Fruit fly (Drosophila melanogaster) whole organism, embryonic: Measurements from ENCODE around the gene CG18810.

Experiments
- Atf3 ChIP-seq: fragments of 200-800 bp; sonication (Bioruptor generic); optimal IDR thresholded peaks from 3 replicates; lab custom pipeline; 2016; ENCODE audit warnings: missing biosample characterization, missing genetic modification characterization
- CG11560 ChIP-seq: fragments of 200-800 bp; sonication (Bioruptor generic); IDR thresholded peaks from 3 replicates; pipeline ENCODE4 v1.3.6; 2022; ENCODE audit warnings: missing biosample characterization, missing genetic modification characterization
- CG12236 ChIP-seq: fragments of 200-800 bp; sonication (Bioruptor generic); optimal IDR thresholded peaks from 2 replicates; lab custom pipeline; 2016; ENCODE audit warnings: missing biosample characterization, missing genetic modification characterization
- CG1233 ChIP-seq: fragments of 200-800 bp; sonication (Bioruptor generic); optimal IDR thresholded peaks from 4 replicates; lab custom pipeline; 2018; ENCODE audit warnings: missing biosample characterization, mild to moderate bottlenecking, missing genetic modification characterization
- CG13894 ChIP-seq: fragments of 200-800 bp; sonication (Bioruptor generic); optimal IDR thresholded peaks from 3 replicates; lab custom pipeline; 2018; ENCODE audit warnings: missing biosample characterization, mild to moderate bottlenecking, missing genetic modification characterization, moderate library complexity
- CG1602 ChIP-seq: fragments of 200-800 bp; sonication (Bioruptor generic); optimal IDR thresholded peaks from 3 replicates; lab custom pipeline; 2016; ENCODE audit warnings: missing biosample characterization, missing genetic modification characterization
- CG1792 ChIP-seq: fragments of 200-800 bp; sonication (Bioruptor generic); optimal IDR thresholded peaks from 2 replicates; lab custom pipeline; 2016; ENCODE audit warnings: missing biosample characterization, missing genetic modification characterization
- CG31388 ChIP-seq: fragments of 200-800 bp; sonication (Bioruptor generic); optimal IDR thresholded peaks from 2 replicates; lab custom pipeline; 2016; ENCODE audit warnings: missing biosample characterization, missing genetic modification characterization
- CG32767 ChIP-seq: fragments of 200-800 bp; sonication (Bioruptor generic); IDR thresholded peaks from 2 replicates; pipeline ENCODE4 v1.3.6; 2022; ENCODE audit warnings: missing biosample characterization, missing genetic modification characterization
- CG3726 ChIP-seq: fragments of 200-800 bp; sonication (Bioruptor generic); IDR thresholded peaks from 3 replicates; pipeline ENCODE4, ENCODE4 v1.3.6; 2022; ENCODE audit warnings: missing biosample characterization, missing genetic modification characterization
- CG4730 ChIP-seq: fragments of 200-800 bp; sonication (Bioruptor generic); IDR thresholded peaks from 2 replicates; pipeline ENCODE4 v1.3.6; 2022; ENCODE audit warnings: missing biosample characterization, missing genetic modification characterization
- CG6272 ChIP-seq: fragments of 200-800 bp; sonication (Bioruptor generic); IDR thresholded peaks from 2 replicates; pipeline ENCODE4 v1.3.6; 2022; ENCODE audit warnings: missing biosample characterization, missing genetic modification characterization
- CG6765 ChIP-seq: fragments of 200-800 bp; sonication (Bioruptor generic); optimal IDR thresholded peaks from 3 replicates; lab custom pipeline; 2017; ENCODE audit warnings: missing biosample characterization, mild to moderate bottlenecking, missing genetic modification characterization
- CG7357 ChIP-seq: fragments of 200-800 bp; sonication (Bioruptor generic); IDR thresholded peaks from 3 replicates; pipeline ENCODE4 v1.3.6; 2022; ENCODE audit warnings: missing biosample characterization, missing genetic modification characterization
- CG8944 ChIP-seq: fragments of 200-800 bp; sonication (Bioruptor generic); optimal IDR thresholded peaks from 3 replicates; lab custom pipeline; 2016; ENCODE audit warnings: missing biosample characterization, missing genetic modification characterization
- CG9215 ChIP-seq: fragments of 200-800 bp; sonication (Bioruptor generic); IDR thresholded peaks from 2 replicates; pipeline ENCODE4 v1.3.6; 2022; ENCODE audit warnings: missing biosample characterization, missing genetic modification characterization
- CG9876 ChIP-seq: fragments of 200-800 bp; sonication (Bioruptor generic); optimal IDR thresholded peaks from 2 replicates; lab custom pipeline; 2016; ENCODE audit warnings: missing biosample characterization, missing genetic modification characterization
- CkIIα-i1 ChIP-seq: fragments of 200-800 bp; sonication (Bioruptor generic); IDR thresholded peaks from 2 replicates; pipeline ENCODE4 v1.3.6; 2022; ENCODE audit warnings: missing biosample characterization, missing genetic modification characterization
- Dfd ChIP-seq, 2 experiments: fragments of >200 bp; optimal IDR thresholded peaks; 2 replicates each; lab custom pipeline; 2017; ENCODE audit warnings: missing biosample characterization in 2 of 2, missing genetic modification characterization in 2 of 2
- Fer2 ChIP-seq: fragments of 200-800 bp; sonication (Bioruptor generic); optimal IDR thresholded peaks from 2 replicates; lab custom pipeline; 2018; ENCODE audit warnings: missing biosample characterization, mild to moderate bottlenecking, missing genetic modification characterization, moderate library complexity
- Hsf ChIP-seq: fragments of 200-800 bp; sonication (Bioruptor generic); optimal IDR thresholded peaks from 3 replicates; lab custom pipeline; 2016; ENCODE audit warnings: missing biosample characterization, missing genetic modification characterization
- Lpt ChIP-seq: fragments of >200 bp; optimal IDR thresholded peaks from 2 replicates; lab custom pipeline; 2018; ENCODE audit warnings: missing biosample characterization, missing genetic modification characterization
- MTF-1 ChIP-seq: fragments of 200-800 bp; sonication (Bioruptor generic); optimal IDR thresholded peaks from 2 replicates; lab custom pipeline; 2018; ENCODE audit warnings: missing biosample characterization, mild to moderate bottlenecking, missing genetic modification characterization, borderline replicate concordance
- Med ChIP-seq: fragments of 200-800 bp; sonication (Bioruptor generic); peaks from one replicate; lab custom pipeline; 2016; ENCODE audit warnings: missing biosample characterization, missing genetic modification characterization, mild to moderate bottlenecking, inconsistent platforms, moderate library complexity
- Poxn ChIP-seq: fragments of 200-800 bp; sonication (Bioruptor generic); IDR thresholded peaks from 2 replicates; pipeline ENCODE4 v1.3.6; 2022; ENCODE audit warnings: missing biosample characterization, missing genetic modification characterization
- Sin3A ChIP-seq: fragments of >200 bp; optimal IDR thresholded peaks from 2 replicates; lab custom pipeline; 2018
- Spps ChIP-seq: fragments of 200-800 bp; sonication (Bioruptor generic); optimal IDR thresholded peaks from 2 replicates; lab custom pipeline; 2018; ENCODE audit warnings: missing biosample characterization, mild to moderate bottlenecking, missing genetic modification characterization
- ac ChIP-seq: fragments of 200-800 bp; sonication (Bioruptor generic); optimal IDR thresholded peaks from 3 replicates; lab custom pipeline; 2017; ENCODE audit warnings: missing biosample characterization, mild to moderate bottlenecking, missing genetic modification characterization
- bab2 ChIP-seq: fragments of 200-800 bp; sonication (Bioruptor generic); optimal IDR thresholded peaks from 2 replicates; lab custom pipeline; 2016; ENCODE audit warnings: missing biosample characterization, missing genetic modification characterization
- cad ChIP-seq: fragments of >200 bp; optimal IDR thresholded peaks from 2 replicates; lab custom pipeline; 2017; ENCODE audit warnings: missing biosample characterization, missing genetic modification characterization
- ems ChIP-seq: fragments of 200-800 bp; sonication (Bioruptor generic); optimal IDR thresholded peaks from 3 replicates; lab custom pipeline; 2016; ENCODE audit warnings: missing biosample characterization, missing genetic modification characterization
- esg ChIP-seq: fragments of 200-800 bp; sonication (Bioruptor generic); conservative IDR thresholded peaks from 2 replicates; pipeline ENCODE4 v1.3.6; 2022; ENCODE audit warnings: missing biosample characterization, missing genetic modification characterization
- fd102C ChIP-seq: fragments of 200-800 bp; sonication (Bioruptor generic); optimal IDR thresholded peaks from 2 replicates; lab custom pipeline; 2018; ENCODE audit warnings: missing biosample characterization, mild to moderate bottlenecking, missing genetic modification characterization, moderate library complexity
- fd64A ChIP-seq: fragments of 200-800 bp; sonication (Bioruptor generic); optimal IDR thresholded peaks from 3 replicates; lab custom pipeline; 2018; ENCODE audit warnings: missing biosample characterization, mild to moderate bottlenecking, missing genetic modification characterization
- gce ChIP-seq: fragments of 200-800 bp; sonication (Bioruptor generic); IDR thresholded peaks from 3 replicates; pipeline ENCODE4 v1.3.6; 2022; ENCODE audit warnings: missing biosample characterization, missing genetic modification characterization
- gsb-n ChIP-seq: fragments of 200-800 bp; sonication (Bioruptor generic); optimal IDR thresholded peaks from 3 replicates; lab custom pipeline; 2018; ENCODE audit warnings: missing biosample characterization, mild to moderate bottlenecking, missing genetic modification characterization
- gt ChIP-seq: fragments of 200-800 bp; sonication (Bioruptor generic); IDR thresholded peaks from 2 replicates; pipeline ENCODE4 v1.3.6; 2022; ENCODE audit warnings: missing biosample characterization, missing genetic modification characterization
- ham ChIP-seq: fragments of 200-800 bp; sonication (Bioruptor generic); IDR thresholded peaks from 2 replicates; pipeline ENCODE4 v1.3.6; 2022; ENCODE audit warnings: missing biosample characterization, missing genetic modification characterization
- hth ChIP-seq: fragments of >200 bp; optimal IDR thresholded peaks from 2 replicates; lab custom pipeline; 2017; ENCODE audit warnings: inconsistent platforms
- kay ChIP-seq: fragments of 200-800 bp; sonication (Bioruptor generic); optimal IDR thresholded peaks from 2 replicates; lab custom pipeline; 2016; ENCODE audit warnings: missing biosample characterization, missing genetic modification characterization
- pb ChIP-seq: fragments of 200-800 bp; sonication (Bioruptor generic); optimal IDR thresholded peaks from 3 replicates; lab custom pipeline; 2016; ENCODE audit warnings: missing biosample characterization, missing genetic modification characterization
- phol ChIP-seq: fragments of 200-800 bp; sonication (Bioruptor generic); optimal IDR thresholded peaks from 3 replicates; lab custom pipeline; 2018; ENCODE audit warnings: missing biosample characterization, mild to moderate bottlenecking, missing genetic modification characterization, moderate library complexity
- pita ChIP-seq: fragments of 200-800 bp; sonication (Bioruptor generic); optimal IDR thresholded peaks from 2 replicates; lab custom pipeline; 2017; ENCODE audit warnings: missing biosample characterization, mild to moderate bottlenecking, missing genetic modification characterization
- schlank ChIP-seq: fragments of 200-800 bp; sonication (Bioruptor generic); optimal IDR thresholded peaks from 2 replicates; lab custom pipeline; 2018; ENCODE audit warnings: missing biosample characterization, mild to moderate bottlenecking, missing genetic modification characterization
- scrt ChIP-seq: fragments of 200-800 bp; sonication (Bioruptor generic); optimal IDR thresholded peaks from 2 replicates; lab custom pipeline; 2018; ENCODE audit warnings: missing biosample characterization, mild to moderate bottlenecking, missing genetic modification characterization, moderate library complexity
- sima ChIP-seq: fragments of 200-800 bp; sonication (Bioruptor generic); optimal IDR thresholded peaks from 2 replicates; lab custom pipeline; 2016; ENCODE audit warnings: missing biosample characterization, missing genetic modification characterization
- slp2 ChIP-seq: fragments of 200-800 bp; sonication (Bioruptor generic); optimal IDR thresholded peaks from 2 replicates; lab custom pipeline; 2016; ENCODE audit warnings: missing biosample characterization, missing genetic modification characterization
- sr ChIP-seq: fragments of 200-800 bp; sonication (Bioruptor generic); IDR thresholded peaks from 3 replicates; pipeline ENCODE4 v1.3.6; 2022; ENCODE audit warnings: missing biosample characterization, missing genetic modification characterization
- stc ChIP-seq: fragments of 200-800 bp; sonication (Bioruptor generic); IDR thresholded peaks from 2 replicates; pipeline ENCODE4 v1.3.6; 2022; ENCODE audit warnings: missing biosample characterization, missing genetic modification characterization
- sug ChIP-seq: fragments of 200-800 bp; optimal IDR thresholded peaks from 2 replicates; lab custom pipeline; 2019; ENCODE audit warnings: missing biosample characterization, mild to moderate bottlenecking, missing genetic modification characterization, moderate library complexity
- toy ChIP-seq: fragments of 200-800 bp; sonication (Bioruptor generic); IDR thresholded peaks from 2 replicates; pipeline ENCODE4 v1.3.6; 2022; ENCODE audit warnings: missing biosample characterization, missing genetic modification characterization
- vnd ChIP-seq: fragments of 200-800 bp; sonication (Bioruptor generic); IDR thresholded peaks from 3 replicates; pipeline ENCODE4 v1.3.6; 2022; ENCODE audit warnings: missing biosample characterization, missing genetic modification characterization; ENCODE audit not compliant: partially characterized antibody
- zen ChIP-seq: fragments of 200-800 bp; sonication (Bioruptor generic); optimal IDR thresholded peaks from 3 replicates; lab custom pipeline; 2018; ENCODE audit warnings: missing biosample characterization, mild to moderate bottlenecking, missing genetic modification characterization, moderate library complexity
- zfh2 ChIP-seq: fragments of 200-800 bp; sonication (Bioruptor generic); optimal IDR thresholded peaks from 2 replicates; lab custom pipeline; 2016; ENCODE audit warnings: missing biosample characterization, missing genetic modification characterization

CG18810 gene

dm6 chr2L:20638413-20638812 is 10.3 kb upstream of the CG18810 start (continued):
- no peak for TF ChIP-seq Dfd (GFP tag; optimal IDR thresholded peaks at IDR 0.05; lab: Kevin White, UChicago)
- TF ChIP-seq Spps (tag; lab: Kevin White, UChicago), result no peak
- no peak for TF ChIP-seq kay (GFP tag; lab: Kevin White, UChicago)
- no peak for TF ChIP-seq toy (GFP tag; lab: Robert Waterston, UW)
- TF ChIP-seq fd64A (GFP tag; lab: Kevin White, UChicago), result no peak
- no peak for TF ChIP-seq hth (lab: Kevin White, UChicago)
- no peak for TF ChIP-seq gt (GFP tag; lab: Robert Waterston, UW)
- no peak for TF ChIP-seq CG12236 (GFP tag; lab: Kevin White, UChicago)
- no peak for TF ChIP-seq Poxn
- no peak for TF ChIP-seq zen (tag; lab: Kevin White, UChicago)
- no peak for TF ChIP-seq CG1233 (GFP tag; lab: Kevin White, UChicago)
- no peak for TF ChIP-seq Hsf
- TF ChIP-seq MTF-1 (GFP tag; lab: Kevin White, UChicago), result no peak
- TF ChIP-seq fd102C (GFP tag; lab: Kevin White, UChicago), result no peak
- no peak for TF ChIP-seq CG6765 (GFP tag; lab: Kevin White, UChicago)
- no peak for TF ChIP-seq CkIIα-i1 (GFP tag; lab: Robert Waterston, UW)
- TF ChIP-seq Sin3A (lab: Kevin White, UChicago), result no peak
- no peak for TF ChIP-seq CG4730 (GFP tag; lab: Robert Waterston, UW)
- no peak for TF ChIP-seq sug (tag; lab: Kevin White, UChicago)
- no peak for TF ChIP-seq CG3726 (GFP tag; lab: Robert Waterston, UW)
- TF ChIP-seq CG8944 (GFP tag; lab: Kevin White, UChicago), result no peak
- TF ChIP-seq CG11560, result no peak
- no peak for TF ChIP-seq CG31388
- no peak for TF ChIP-seq pb (GFP tag; lab: Kevin White, UChicago)
- TF ChIP-seq CG9215, result no peak
- TF ChIP-seq phol, result peak; percentile 20
- TF ChIP-seq Lpt, result no peak
- TF ChIP-seq sr (GFP tag; lab: Robert Waterston, UW), result peak; percentile 91
- no peak for TF ChIP-seq zfh2 (GFP tag; lab: Kevin White, UChicago)
- TF ChIP-seq CG1792 (GFP tag; lab: Kevin White, UChicago), result no peak
- no peak for TF ChIP-seq CG6272 (GFP tag; lab: Robert Waterston, UW)
- TF ChIP-seq CG32767 (GFP tag; lab: Robert Waterston, UW), result no peak
- TF ChIP-seq schlank (tag; lab: Kevin White, UChicago), result no peak
- TF ChIP-seq gce (GFP tag; lab: Robert Waterston, UW), result no peak
- TF ChIP-seq ems, result no peak
- TF ChIP-seq pita (GFP tag; lab: Kevin White, UChicago), result no peak
- TF ChIP-seq Med (GFP tag; lab: Kevin White, UChicago), result peak; percentile 79
- no peak for TF ChIP-seq CG9876 (GFP tag; lab: Kevin White, UChicago)
- no peak for TF ChIP-seq cad (GFP tag; lab: Kevin White, UChicago)
- peak; percentile 87 for TF ChIP-seq ac
- no peak for TF ChIP-seq CG7357 (GFP tag; lab: Robert Waterston, UW)
- no peak for TF ChIP-seq vnd (GFP tag; lab: Robert Waterston, UW)
- TF ChIP-seq Fer2 (tag; lab: Kevin White, UChicago), result no peak
- TF ChIP-seq ham (GFP tag; lab: Robert Waterston, UW), result no peak
- no peak for TF ChIP-seq bab2 (GFP tag; lab: Kevin White, UChicago)
- no peak for TF ChIP-seq slp2 (GFP tag; lab: Kevin White, UChicago)
- TF ChIP-seq stc (GFP tag; lab: Robert Waterston, UW), result 0 out of 2 replicates have a peak, but pooled peaks have one; percentile 33
- TF ChIP-seq CG1602 (GFP tag; lab: Kevin White, UChicago), result no peak
- TF ChIP-seq gsb-n (tag; lab: Kevin White, UChicago), result no peak
- peak; percentile 32 for TF ChIP-seq CG13894 (tag; lab: Kevin White, UChicago)
- TF ChIP-seq Atf3 (GFP tag; lab: Kevin White, UChicago), result no peak
- no peak for TF ChIP-seq scrt
- TF ChIP-seq esg (GFP tag; lab: Robert Waterston, UW), result peak; percentile 55
- TF ChIP-seq sima, result no peak
